Fruit fly (Drosophila melanogaster) whole organism, adult: Measurements from ENCODE around the gene CG11686.

ENCODE experiments used
- CG12768 ChIP-seq: fragments of 200-800 bp; sonication (Bioruptor generic); optimal IDR thresholded peaks from 2 replicates; lab custom pipeline; 2017; ENCODE audit warnings: missing biosample characterization, missing genetic modification characterization, mild to moderate bottlenecking, moderate library complexity, missing genetic modification reagents
- CG14711 ChIP-seq: fragments of 200-800 bp; sonication (Bioruptor generic); optimal IDR thresholded peaks from 2 replicates; lab custom pipeline; 2018; ENCODE audit warnings: missing biosample characterization, mild to moderate bottlenecking, missing genetic modification characterization, moderate library complexity
- CG33017 ChIP-seq: fragments of 200-800 bp; sonication (Bioruptor generic); optimal IDR thresholded peaks from 2 replicates; lab custom pipeline; 2018; ENCODE audit warnings: missing biosample characterization, mild to moderate bottlenecking, missing genetic modification characterization, moderate library complexity
- CG7045 ChIP-seq: fragments of 200-800 bp; sonication (Bioruptor generic); optimal IDR thresholded peaks from 2 replicates; lab custom pipeline; 2017; ENCODE audit warnings: missing biosample characterization, mild to moderate bottlenecking, missing genetic modification characterization
- Clk ChIP-seq: fragments of 200-800 bp; sonication (Bioruptor generic); optimal IDR thresholded peaks from 2 replicates; lab custom pipeline; 2017; ENCODE audit warnings: missing biosample characterization, missing genetic modification characterization
- Mnt ChIP-seq: fragments of 200-800 bp; sonication (Bioruptor generic); optimal IDR thresholded peaks from 2 replicates; lab custom pipeline; 2016; ENCODE audit warnings: missing biosample characterization, mild to moderate bottlenecking, missing genetic modification characterization
- bab1 ChIP-seq: fragments of 200-800 bp; sonication (Bioruptor generic); optimal IDR thresholded peaks from 3 replicates; lab custom pipeline; 2019; ENCODE audit warnings: missing biosample characterization, mild to moderate bottlenecking, missing genetic modification characterization, moderate library complexity
- cnc ChIP-seq, 2 experiments: fragments of >200 bp; optimal IDR thresholded peaks; 2 replicates each; lab custom pipeline; 2017
- ovo ChIP-seq: fragments of 200-800 bp; sonication (Bioruptor generic); optimal IDR thresholded peaks from 2 replicates; lab custom pipeline; 2016; ENCODE audit warnings: missing biosample characterization, missing genetic modification characterization
- pad ChIP-seq: fragments of 200-800 bp; sonication (Bioruptor generic); optimal IDR thresholded peaks from 3 replicates; lab custom pipeline; 2017; ENCODE audit warnings: missing biosample characterization, missing genetic modification characterization, mild to moderate bottlenecking, moderate library complexity, missing genetic modification reagents
- tj ChIP-seq: fragments of 200-800 bp; sonication (Bioruptor generic); optimal IDR thresholded peaks from 3 replicates; lab custom pipeline; 2017; ENCODE audit warnings: missing biosample characterization, mild to moderate bottlenecking, missing genetic modification characterization, moderate library complexity
- toe ChIP-seq: fragments of 200-800 bp; sonication (Bioruptor generic); optimal IDR thresholded peaks from 2 replicates; lab custom pipeline; 2016; ENCODE audit warnings: missing biosample characterization, missing genetic modification characterization

CG11686 gene

dm6 chr3R:13309133-13309711, 49.1 kb downstream of the CG11686 start:
- TF ChIP-seq CG14711 (tag; lab: Kevin White, UChicago), result no peak
- peak; percentile 54 for TF ChIP-seq bab1 (GFP tag; lab: Kevin White, UChicago)
- no peak for TF ChIP-seq CG7045 (GFP tag; lab: Kevin White, UChicago)
- TF ChIP-seq Clk (GFP tag; lab: Kevin White, UChicago), result no peak
- no peak for TF ChIP-seq toe (GFP tag; lab: Kevin White, UChicago)
- TF ChIP-seq Mnt (GFP tag; lab: Kevin White, UChicago), result no peak
- TF ChIP-seq cnc (optimal IDR thresholded peaks at IDR 0.05; lab: Kevin White, UChicago), result peak; percentile 42 to 66
- TF ChIP-seq pad (GFP tag; lab: Kevin White, UChicago), result no peak
- no peak for TF ChIP-seq CG12768 (GFP tag; lab: Kevin White, UChicago)
- TF ChIP-seq ovo (GFP tag; lab: Kevin White, UChicago), result no peak
- no peak for TF ChIP-seq CG33017
- TF ChIP-seq tj (GFP tag; lab: Kevin White, UChicago), result peak; percentile 68
